Worm (Caenorhabditis elegans): Measurements from ENCODE around the gene coq-6.

The coq-6 gene

ce11 chrV:9342965-9343628 lies 6.5 kb downstream of the coq-6 start (continued):
- TF ChIP-seq cey-2 (tag; optimal IDR thresholded peaks at IDR 0.05; ENCODE audit: borderline replicate concordance, insufficient read depth) (no peak), aha-1 (tag) (peak; percentile 96), ceh-62 (tag; optimal IDR thresholded peaks at IDR 0.05) (no peak), F26F4.8 (GFP tag; conservative IDR thresholded peaks at IDR 0.05) (no peak), nhr-48 (tag; optimal IDR thresholded peaks at IDR 0.05) (no peak), sdz-12 (GFP tag; optimal IDR thresholded peaks at IDR 0.05) (no peak), vab-7 (GFP tag; IDR thresholded peaks at IDR 0.05) (peak; percentile 69), zip-2 (tag; optimal IDR thresholded peaks at IDR 0.05) (no peak), nhr-237 (tag; optimal IDR thresholded peaks at IDR 0.05) (no peak), zip-11 (GFP tag; IDR thresholded peaks at IDR 0.05) (0 out of 2 replicates have a peak, but pooled peaks have one; percentile 33), zfp-3 (GFP tag; conservative IDR thresholded peaks at IDR 0.05) (peak; percentile 84), mdt-29 (GFP tag; IDR thresholded peaks at IDR 0.05) (no peak; the same call in none of the 2 replicates), ZK546.5 (tag; optimal IDR thresholded peaks at IDR 0.05) (no peak), lin-13 (GFP tag; optimal IDR thresholded peaks at IDR 0.05) (no peak), lin-1 (GFP tag; IDR thresholded peaks at IDR 0.05) (peak; percentile 21), lir-3 (tag; optimal IDR thresholded peaks at IDR 0.05) (no peak), unc-39 (tag; optimal IDR thresholded peaks at IDR 0.05) (no peak), lin-15B (tag; optimal IDR thresholded peaks at IDR 0.05) (no peak), Y5F2A.4 (GFP tag; optimal IDR thresholded peaks at IDR 0.05) (no peak), ceh-44 (GFP tag; IDR thresholded peaks at IDR 0.05) (no peak; the same call in 1 of the 2 replicates), mep-1 (tag; optimal IDR thresholded peaks at IDR 0.05) (no peak), mxl-2 (GFP tag; conservative IDR thresholded peaks at IDR 0.05) (no peak), pha-4 (GFP tag; IDR thresholded peaks at IDR 0.05) (peak; percentile 58; the same call in 1 of the 2 replicates), pha-4 (tag; optimal IDR thresholded peaks at IDR 0.05) (no peak), F49E8.2 (tag; optimal IDR thresholded peaks at IDR 0.05; ENCODE audit: borderline replicate concordance) (no peak), attf-4 (tag; optimal IDR thresholded peaks at IDR 0.05) (no peak), zfp-2 (tag; optimal IDR thresholded peaks at IDR 0.05) (no peak), mdl-1 (tag; optimal IDR thresholded peaks at IDR 0.05) (no peak), nhr-11 (tag; optimal IDR thresholded peaks at IDR 0.05) (no peak), T20F7.1 (GFP tag; optimal IDR thresholded peaks at IDR 0.05) (no peak), spr-1 (tag; optimal IDR thresholded peaks at IDR 0.05) (no peak), nhr-77 (tag; optimal IDR thresholded peaks at IDR 0.05) (no peak), ces-1 (GFP tag; optimal IDR thresholded peaks at IDR 0.05) (no peak), dmd-9 (GFP tag; IDR thresholded peaks at IDR 0.05) (peak; percentile 56; the same call in 1 of the 2 replicates), php-3 (GFP tag; IDR thresholded peaks at IDR 0.05) (peak; percentile 52; the same call in 1 of the 2 replicates), ceh-82 (tag; optimal IDR thresholded peaks at IDR 0.05) (no peak), F44E2.7 (GFP tag; IDR thresholded peaks at IDR 0.05) (no peak), mes-2 (tag; optimal IDR thresholded peaks at IDR 0.05; ENCODE audit: poor library complexity, severe bottlenecking) (no peak), daf-19 (GFP tag; conservative IDR thresholded peaks at IDR 0.05) (peak; percentile 80; the same call in 1 of the 2 replicates), snpc-1.2 (GFP tag; IDR thresholded peaks at IDR 0.05) (peak; percentile 69), madf-9 (GFP tag; conservative IDR thresholded peaks at IDR 0.05) (0 out of 2 replicates have a peak, but pooled peaks have one; percentile 45), nhr-25 (tag; optimal IDR thresholded peaks at IDR 0.05; ENCODE audit: borderline replicate concordance, insufficient read depth) (no peak), lim-7 (GFP tag; IDR thresholded peaks at IDR 0.05) (peak; percentile 69), lin-29 (GFP tag; IDR thresholded peaks at IDR 0.05) (peak; percentile 77), ama-1 (optimal IDR thresholded peaks at IDR 0.05) (no peak), Y75B8A.6 (GFP tag; IDR thresholded peaks at IDR 0.05) (no peak), fos-1 (tag; optimal IDR thresholded peaks at IDR 0.05) (peak; percentile 37), F37D6.2 (tag; optimal IDR thresholded peaks at IDR 0.05) (no peak), set-16 (GFP tag; IDR thresholded peaks at IDR 0.05) (no peak), ztf-11 (tag; optimal IDR thresholded peaks at IDR 0.05) (no peak)

Data from whole organism, L4 larva.